Worm (Caenorhabditis elegans) whole organism, late embryonic: ENCODE measurements around the gene F56C9.6.

Source experiments
- C08G9.2 ChIP-seq: sonication (generic microtip); optimal IDR thresholded peaks from 2 replicates; lab custom pipeline; 2016; ENCODE audit warnings: mild to moderate bottlenecking, missing genetic modification characterization, moderate library complexity, missing compliant biosample characterization
- C38D4.7 ChIP-seq: fragments of 200-800 bp; sonication (Bioruptor generic); optimal IDR thresholded peaks from 2 replicates; lab custom pipeline; 2018; ENCODE audit warnings: mild to moderate bottlenecking, missing genetic modification characterization, moderate library complexity, missing compliant biosample characterization
- K02D7.2 ChIP-seq: sonication (generic microtip); optimal IDR thresholded peaks from 2 replicates; lab custom pipeline; 2017; ENCODE audit warnings: mild to moderate bottlenecking, missing genetic modification characterization, missing compliant biosample characterization
- T23F11.4 ChIP-seq: fragments of 200-800 bp; sonication (Bioruptor generic); optimal IDR thresholded peaks from 2 replicates; lab custom pipeline; 2018; ENCODE audit warnings: mild to moderate bottlenecking, missing genetic modification characterization, missing compliant biosample characterization
- Y22D7AL.16 ChIP-seq: sonication (generic microtip); optimal IDR thresholded peaks from 2 replicates; lab custom pipeline; 2016; ENCODE audit warnings: missing genetic modification characterization, missing compliant biosample characterization
- ahr-1 ChIP-seq: sonication (generic microtip); optimal IDR thresholded peaks from 2 replicates; lab custom pipeline; 2016; ENCODE audit warnings: missing genetic modification characterization, missing compliant biosample characterization
- ama-1 ChIP-seq: fragments of 150-350 bp; optimal IDR thresholded peaks from 2 replicates; lab custom pipeline; 2014
- ceh-18 ChIP-seq: sonication (generic microtip); optimal IDR thresholded peaks from 2 replicates; lab custom pipeline; 2016; ENCODE audit warnings: missing genetic modification characterization, missing compliant biosample characterization
- ceh-19 ChIP-seq: fragments of 200-800 bp; sonication (Bioruptor generic); optimal IDR thresholded peaks from 2 replicates; lab custom pipeline; 2018; ENCODE audit warnings: mild to moderate bottlenecking, missing genetic modification characterization, missing compliant biosample characterization
- ceh-2 ChIP-seq: sonication (generic microtip); optimal IDR thresholded peaks from 2 replicates; lab custom pipeline; 2016; ENCODE audit warnings: missing genotype, missing genetic modification characterization, missing compliant biosample characterization
- ceh-22 ChIP-seq: sonication (generic microtip); optimal IDR thresholded peaks from 2 replicates; lab custom pipeline; 2017; ENCODE audit warnings: missing biosample characterization, missing genetic modification characterization
- ceh-31 ChIP-seq: sonication (generic microtip); optimal IDR thresholded peaks from 2 replicates; lab custom pipeline; 2016; ENCODE audit warnings: missing genetic modification characterization, missing compliant biosample characterization
- ceh-34 ChIP-seq: sonication (generic microtip); optimal IDR thresholded peaks from 2 replicates; lab custom pipeline; 2016; ENCODE audit warnings: mild to moderate bottlenecking, missing genetic modification characterization, missing compliant biosample characterization
- ceh-45 ChIP-seq: fragments of 200-800 bp; sonication (Bioruptor generic); IDR thresholded peaks from 2 replicates; pipeline ENCODE4 v1.3.6; 2022; ENCODE audit warnings: missing genetic modification reagents, missing genetic modification characterization, missing compliant biosample characterization
- ceh-48 ChIP-seq: sonication (generic microtip); optimal IDR thresholded peaks from 2 replicates; lab custom pipeline; 2016; ENCODE audit warnings: missing genetic modification characterization, inconsistent platforms, missing compliant biosample characterization
- dmd-4 ChIP-seq: sonication (generic microtip); optimal IDR thresholded peaks from 2 replicates; lab custom pipeline; 2016; ENCODE audit warnings: borderline replicate concordance, missing genetic modification characterization, missing compliant biosample characterization
- elt-2 ChIP-seq: sonication (generic microtip); optimal IDR thresholded peaks from 2 replicates; lab custom pipeline; 2016; ENCODE audit warnings: missing genetic modification reagents, missing genetic modification characterization, missing compliant biosample characterization
- elt-4 ChIP-seq: sonication (generic microtip); optimal IDR thresholded peaks from 2 replicates; lab custom pipeline; 2016; ENCODE audit warnings: missing genetic modification characterization, missing compliant biosample characterization
- eyg-1 ChIP-seq: sonication (generic microtip); optimal IDR thresholded peaks from 2 replicates; lab custom pipeline; 2016; ENCODE audit warnings: missing genotype, missing genetic modification characterization, missing compliant biosample characterization
- fkh-10 ChIP-seq: fragments of 150-350 bp; optimal IDR thresholded peaks from 2 replicates; lab custom pipeline; 2014; ENCODE audit warnings: missing biosample characterization, missing genetic modification reagents, missing genetic modification characterization
- hlh-15 ChIP-seq: sonication (generic microtip); optimal IDR thresholded peaks from 2 replicates; lab custom pipeline; 2016; ENCODE audit warnings: missing genetic modification characterization, missing compliant biosample characterization
- hlh-30 ChIP-seq: sonication (generic microtip); optimal IDR thresholded peaks from 2 replicates; lab custom pipeline; 2017; ENCODE audit warnings: antibody characterized with exemption, missing genetic modification characterization, missing compliant biosample characterization; ENCODE audit not compliant: insufficient read depth
- hlh-8 ChIP-seq: sonication (generic microtip); optimal IDR thresholded peaks from 2 replicates; lab custom pipeline; 2016; ENCODE audit warnings: missing genotype, missing genetic modification characterization, missing compliant biosample characterization
- lim-6 ChIP-seq: sonication (generic microtip); optimal IDR thresholded peaks from 2 replicates; lab custom pipeline; 2016; ENCODE audit warnings: missing genetic modification characterization, missing compliant biosample characterization
- mec-3 ChIP-seq: sonication (generic microtip); optimal IDR thresholded peaks from 2 replicates; lab custom pipeline; 2016; ENCODE audit warnings: borderline replicate concordance, missing genetic modification characterization, missing compliant biosample characterization
- nfya-1 ChIP-seq: sonication (generic microtip); optimal IDR thresholded peaks from 2 replicates; lab custom pipeline; 2017; ENCODE audit warnings: missing genetic modification characterization, mild to moderate bottlenecking, missing compliant biosample characterization, antibody characterized with exemption, moderate library complexity
- nhr-232 ChIP-seq: sonication (generic microtip); optimal IDR thresholded peaks from 2 replicates; lab custom pipeline; 2016; ENCODE audit warnings: missing genetic modification characterization, missing compliant biosample characterization
- odd-2 ChIP-seq: sonication (generic microtip); optimal IDR thresholded peaks from 2 replicates; lab custom pipeline; 2017; ENCODE audit warnings: antibody characterized with exemption, mild to moderate bottlenecking, missing genetic modification characterization, missing compliant biosample characterization
- pha-2 ChIP-seq: sonication (generic microtip); optimal IDR thresholded peaks from 2 replicates; lab custom pipeline; 2017; ENCODE audit warnings: mild to moderate bottlenecking, missing genetic modification characterization, missing compliant biosample characterization
- pha-4 ChIP-seq: fragments of 150-350 bp; optimal IDR thresholded peaks from 2 replicates; lab custom pipeline; 2018; ENCODE audit warnings: missing biosample characterization, missing genetic modification reagents, missing genetic modification characterization
- pqm-1 ChIP-seq: sonication (generic microtip); optimal IDR thresholded peaks from 2 replicates; lab custom pipeline; 2016; ENCODE audit warnings: missing genetic modification characterization, missing compliant biosample characterization
- pros-1 ChIP-seq: fragments of 150-350 bp; optimal IDR thresholded peaks from 2 replicates; lab custom pipeline; 2014; ENCODE audit warnings: missing biosample characterization, missing genetic modification reagents, missing genetic modification characterization
- ref-2 ChIP-seq: sonication (generic microtip); optimal IDR thresholded peaks from 2 replicates; lab custom pipeline; 2016; ENCODE audit warnings: missing genetic modification characterization, missing compliant biosample characterization
- rnt-1 ChIP-seq: sonication (generic microtip); optimal IDR thresholded peaks from 2 replicates; lab custom pipeline; 2016; ENCODE audit warnings: missing genetic modification characterization, missing compliant biosample characterization
- sdc-2 ChIP-seq: sonication (generic microtip); optimal IDR thresholded peaks from 2 replicates; lab custom pipeline; 2016; ENCODE audit warnings: missing genotype, missing genetic modification characterization, missing compliant biosample characterization
- tbx-2 ChIP-seq: sonication (generic microtip); optimal IDR thresholded peaks from 2 replicates; lab custom pipeline; 2016; ENCODE audit warnings: missing genetic modification characterization, missing compliant biosample characterization
- tbx-7 ChIP-seq: sonication (generic microtip); optimal IDR thresholded peaks from 2 replicates; lab custom pipeline; 2016; ENCODE audit warnings: missing genotype, missing genetic modification characterization, missing compliant biosample characterization
- unc-3 ChIP-seq, 2 experiments: fragments of 200-800 bp in 1 of 2; sonication (Bioruptor generic) in 1 of 2; sonication (generic microtip) in 1 of 2; conservative IDR thresholded peaks in 1 of 2; optimal IDR thresholded peaks in 1 of 2; 2 replicates each; pipeline versions ENCODE4 v1.3.6 to Lab custom; 2016 to 2022; ENCODE audit warnings: missing compliant biosample characterization in 2 of 2, missing genetic modification characterization in 2 of 2, missing genetic modification reagents in 1 of 2
- unc-42 ChIP-seq: sonication (generic microtip); optimal IDR thresholded peaks from 2 replicates; lab custom pipeline; 2016; ENCODE audit warnings: missing genotype, missing genetic modification characterization, missing compliant biosample characterization
- unc-55 ChIP-seq: sonication (generic microtip); optimal IDR thresholded peaks from 2 replicates; lab custom pipeline; 2017; ENCODE audit warnings: missing biosample characterization, missing genetic modification reagents, missing genetic modification characterization
- unc-86 ChIP-seq: sonication (generic microtip); optimal IDR thresholded peaks from 2 replicates; lab custom pipeline; 2016; ENCODE audit warnings: missing genetic modification characterization, missing compliant biosample characterization
- zip-5 ChIP-seq: sonication (generic microtip); optimal IDR thresholded peaks from 2 replicates; lab custom pipeline; 2016; ENCODE audit warnings: missing genetic modification characterization, missing compliant biosample characterization
- ztf-16 ChIP-seq: sonication (generic microtip); optimal IDR thresholded peaks from 2 replicates; lab custom pipeline; 2017; ENCODE audit warnings: missing genetic modification characterization, missing compliant biosample characterization

F56C9.6 gene

DNA sequence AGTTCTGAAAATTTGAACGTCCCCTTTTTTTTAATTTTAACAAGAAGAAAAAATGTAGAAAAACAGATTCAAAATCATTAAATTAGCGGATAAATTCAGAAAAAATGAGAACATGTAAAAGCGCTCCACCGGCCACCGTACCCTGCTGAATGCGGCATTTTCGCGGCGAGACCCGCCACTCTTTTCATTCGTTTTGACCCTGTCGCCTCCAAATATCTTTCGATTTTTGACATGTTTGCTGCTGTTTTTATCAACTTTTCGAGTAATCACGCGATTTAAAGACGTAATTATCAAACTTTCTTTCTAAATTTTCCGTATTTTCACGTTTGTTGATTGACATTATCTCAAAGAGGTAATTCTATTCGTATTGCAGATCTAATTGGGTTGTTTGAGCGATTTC is 25.6 kb upstream of the F56C9.6 start, which contains the start of gene gsp-2 (continued):
- TF ChIP-seq elt-2 (tag; lab: Kevin White, UChicago) (peak; percentile 24), pha-4 (no peak), ceh-18 (tag; lab: Kevin White, UChicago) (no peak), pqm-1 (tag; lab: Kevin White, UChicago) (no peak), sdc-2 (tag; lab: Kevin White, UChicago) (no peak), unc-3 (GFP tag; conservative IDR thresholded peaks at IDR 0.05; lab: Robert Waterston, UW) (no peak), unc-3 (tag; optimal IDR thresholded peaks at IDR 0.05; lab: Kevin White, UChicago) (no peak), C38D4.7 (GFP tag; lab: Kevin White, UChicago) (no peak), unc-55 (GFP tag; lab: Kevin White, UChicago) (no peak), tbx-2 (tag; lab: Kevin White, UChicago) (peak; percentile 20), hlh-30 (no peak), ama-1 (lab: Kevin White, UChicago) (no peak), Y22D7AL.16 (no peak), ref-2 (peak; percentile 29), ztf-16 (tag; lab: Kevin White, UChicago) (no peak), ceh-2 (tag; lab: Kevin White, UChicago) (no peak), rnt-1 (tag; lab: Kevin White, UChicago) (no peak), ceh-34 (tag; lab: Kevin White, UChicago) (no peak), hlh-15 (tag; lab: Kevin White, UChicago) (no peak), odd-2 (tag; lab: Kevin White, UChicago) (no peak), pros-1 (tag; lab: Kevin White, UChicago) (no peak), lim-6 (no peak), ceh-19 (GFP tag; lab: Kevin White, UChicago) (no peak), ceh-31 (tag; lab: Kevin White, UChicago) (peak; percentile 35), ahr-1 (no peak), ceh-22 (tag; lab: Kevin White, UChicago) (no peak), T23F11.4 (no peak), K02D7.2 (tag; lab: Kevin White, UChicago) (no peak)

DNA sequence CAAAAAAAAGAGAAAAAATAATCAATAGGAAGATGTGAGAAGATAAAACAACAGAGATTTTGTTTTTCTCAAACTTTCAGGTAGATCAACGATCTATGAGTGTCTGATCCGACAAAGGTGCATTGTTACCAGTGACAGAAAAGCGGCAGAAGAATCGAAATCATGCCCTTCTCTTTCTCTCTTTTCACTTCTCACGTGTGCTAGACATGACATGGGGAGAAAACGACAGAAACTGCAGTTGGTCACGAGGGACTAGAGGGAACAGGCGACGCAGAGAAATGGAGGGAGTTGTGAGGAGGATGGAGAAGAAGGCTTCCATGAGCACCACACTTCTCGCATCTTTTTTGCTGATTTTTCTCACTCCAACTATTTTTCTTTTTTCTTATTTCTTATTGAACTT is 24.6 kb upstream of the F56C9.6 start, which contains the start of gene F56C9.10:
F56C9.10 (minus strand) TSS at position 97 of the 400 bp plus-strand sequence.
- TF ChIP-seq ceh-18 (tag; lab: Kevin White, UChicago) = peak; percentile 93
- no peak for TF ChIP-seq ceh-45 (GFP tag; lab: Robert Waterston, UW)
- no peak for TF ChIP-seq pha-2 (tag; lab: Kevin White, UChicago)
- no peak for TF ChIP-seq hlh-15 (tag; lab: Kevin White, UChicago)
- no peak for TF ChIP-seq T23F11.4
- TF ChIP-seq pros-1 (tag; lab: Kevin White, UChicago) = peak; percentile 54
- no peak for TF ChIP-seq pha-4
- peak; percentile 57 for TF ChIP-seq tbx-2 (tag; lab: Kevin White, UChicago)
- TF ChIP-seq unc-42 (tag; lab: Kevin White, UChicago) = no peak
- peak; percentile 56 for TF ChIP-seq ceh-31 (tag; lab: Kevin White, UChicago)
- TF ChIP-seq elt-4 (tag; lab: Kevin White, UChicago) = no peak
- TF ChIP-seq tbx-7 (tag; lab: Kevin White, UChicago) = no peak
- TF ChIP-seq hlh-30 = peak; percentile 99
- TF ChIP-seq K02D7.2 (tag; lab: Kevin White, UChicago) = no peak
- no peak for TF ChIP-seq fkh-10 (GFP tag; lab: Kevin White, UChicago)
- no peak for TF ChIP-seq unc-86 (tag; lab: Kevin White, UChicago)
- TF ChIP-seq unc-55 (GFP tag; lab: Kevin White, UChicago) = peak; percentile 89
- TF ChIP-seq mec-3 = no peak
- no peak for TF ChIP-seq zip-5 (tag; lab: Kevin White, UChicago)
- no peak for TF ChIP-seq pqm-1 (tag; lab: Kevin White, UChicago)
- TF ChIP-seq elt-2 (tag; lab: Kevin White, UChicago) = no peak
- peak; percentile 2 for TF ChIP-seq sdc-2 (tag; lab: Kevin White, UChicago)
- TF ChIP-seq Y22D7AL.16 = no peak
- TF ChIP-seq dmd-4 (tag; lab: Kevin White, UChicago) = no peak
- TF ChIP-seq ref-2 = peak; percentile 37
- TF ChIP-seq hlh-8 = peak; percentile 51
- peak; percentile 9 for TF ChIP-seq ceh-48 (tag; lab: Kevin White, UChicago)
- no peak for TF ChIP-seq ama-1 (lab: Kevin White, UChicago)
- no peak for TF ChIP-seq lim-6
- no peak for TF ChIP-seq ceh-19 (GFP tag; lab: Kevin White, UChicago)
- TF ChIP-seq ceh-22 (tag; lab: Kevin White, UChicago) = no peak
- TF ChIP-seq eyg-1 = no peak
- TF ChIP-seq ceh-2 (tag; lab: Kevin White, UChicago) = no peak
- peak; percentile 76 for TF ChIP-seq nfya-1
- TF ChIP-seq C08G9.2 = no peak
- TF ChIP-seq nhr-232 = no peak
- TF ChIP-seq rnt-1 (tag; lab: Kevin White, UChicago) = peak; percentile 32
- TF ChIP-seq, all 69 proteins: peak for 12
